Fruit fly (Drosophila melanogaster) whole organism, embryonic: ENCODE data around the gene MSAmiP.
A peak's percentile ranks its signal among the peaks of the same experiment; 100 is the strongest.

Experiments used
- Atf-2 ChIP-seq: fragments of 200-800 bp; sonication (Bioruptor generic); optimal IDR thresholded peaks from 2 replicates; lab custom pipeline; 2016; ENCODE audit warnings: missing biosample characterization, missing genetic modification characterization
- Bteb2 ChIP-seq: fragments of 200-800 bp; sonication (Bioruptor generic); optimal IDR thresholded peaks from 2 replicates; lab custom pipeline; 2016; ENCODE audit warnings: missing biosample characterization, missing genetic modification characterization
- CG10147 ChIP-seq: fragments of 200-800 bp; sonication (Bioruptor generic); optimal IDR thresholded peaks from 2 replicates; lab custom pipeline; 2019; ENCODE audit warnings: missing biosample characterization, mild to moderate bottlenecking, missing genetic modification characterization, moderate library complexity
- CG10274 ChIP-seq: fragments of 200-800 bp; sonication (Bioruptor generic); optimal IDR thresholded peaks from 3 replicates; lab custom pipeline; 2017; ENCODE audit warnings: missing biosample characterization, mild to moderate bottlenecking, missing genetic modification characterization
- CG13894 ChIP-seq: fragments of 200-800 bp; sonication (Bioruptor generic); optimal IDR thresholded peaks from 3 replicates; lab custom pipeline; 2018; ENCODE audit warnings: missing biosample characterization, mild to moderate bottlenecking, missing genetic modification characterization, moderate library complexity
- CG16779 ChIP-seq: fragments of 200-800 bp; sonication (Bioruptor generic); IDR thresholded peaks from 2 replicates; pipeline ENCODE4 v1.3.6; 2022; ENCODE audit warnings: missing biosample characterization, missing genetic modification characterization
- CG16813 ChIP-seq: fragments of 200-800 bp; sonication (Bioruptor generic); IDR thresholded peaks from 3 replicates; pipeline ENCODE4 v1.3.6; 2022; ENCODE audit warnings: missing biosample characterization, missing genetic modification characterization; ENCODE audit not compliant: partially characterized antibody
- CG17328 ChIP-seq: fragments of 200-800 bp; sonication (Bioruptor generic); IDR thresholded peaks from 2 replicates; pipeline ENCODE4 v1.3.6; 2022; ENCODE audit warnings: missing biosample characterization, missing genetic modification characterization
- CG2116 ChIP-seq: fragments of 200-800 bp; sonication (Bioruptor generic); optimal IDR thresholded peaks from 3 replicates; lab custom pipeline; 2018; ENCODE audit warnings: missing biosample characterization, mild to moderate bottlenecking, missing genetic modification characterization
- CG31365 ChIP-seq: fragments of 200-800 bp; sonication (Bioruptor generic); optimal IDR thresholded peaks from 2 replicates; lab custom pipeline; 2018; ENCODE audit warnings: missing biosample characterization, mild to moderate bottlenecking, missing genetic modification characterization
- CG3847 ChIP-seq: fragments of 200-800 bp; sonication (Bioruptor generic); IDR thresholded peaks from 2 replicates; pipeline ENCODE4 v1.3.6; 2022; ENCODE audit warnings: missing biosample characterization, missing genetic modification characterization
- CG4282 ChIP-seq: fragments of 200-800 bp; sonication (Bioruptor generic); optimal IDR thresholded peaks from 2 replicates; lab custom pipeline; 2016; ENCODE audit warnings: missing biosample characterization, missing genetic modification characterization
- CG4617 ChIP-seq: fragments of 200-800 bp; sonication (Bioruptor generic); optimal IDR thresholded peaks from 3 replicates; lab custom pipeline; 2016; ENCODE audit warnings: missing biosample characterization, missing genetic modification characterization, borderline replicate concordance
- CG6272 ChIP-seq: fragments of 200-800 bp; sonication (Bioruptor generic); IDR thresholded peaks from 2 replicates; pipeline ENCODE4 v1.3.6; 2022; ENCODE audit warnings: missing biosample characterization, missing genetic modification characterization
- CG7372 ChIP-seq: fragments of 200-800 bp; sonication (Bioruptor generic); IDR thresholded peaks from 2 replicates; pipeline ENCODE4 v1.3.6; 2022; ENCODE audit warnings: missing biosample characterization, missing genetic modification characterization
- CG7928 ChIP-seq: fragments of 200-800 bp; sonication (Bioruptor generic); optimal IDR thresholded peaks from 2 replicates; lab custom pipeline; 2017; ENCODE audit warnings: missing biosample characterization, mild to moderate bottlenecking, missing genetic modification characterization
- CG8388 ChIP-seq: fragments of 200-800 bp; sonication (Bioruptor generic); optimal IDR thresholded peaks from 2 replicates; lab custom pipeline; 2019; ENCODE audit warnings: missing biosample characterization, mild to moderate bottlenecking, missing genetic modification characterization, moderate library complexity
- Dad ChIP-seq: fragments of 200-800 bp; sonication (Bioruptor generic); optimal IDR thresholded peaks from 3 replicates; lab custom pipeline; 2016; ENCODE audit warnings: missing biosample characterization, missing genetic modification characterization
- Dbx ChIP-seq: fragments of 200-800 bp; sonication (Bioruptor generic); IDR thresholded peaks from 3 replicates; pipeline ENCODE4 v1.3.6; 2022; ENCODE audit warnings: missing biosample characterization, missing genetic modification characterization
- Doc2 ChIP-seq: fragments of 200-800 bp; sonication (Bioruptor generic); IDR thresholded peaks from 2 replicates; pipeline ENCODE4 v1.3.6; 2022; ENCODE audit warnings: missing biosample characterization, missing genetic modification characterization
- Dp ChIP-seq: fragments of 200-800 bp; sonication (Bioruptor generic); optimal IDR thresholded peaks from 2 replicates; lab custom pipeline; 2018; ENCODE audit warnings: missing biosample characterization, mild to moderate bottlenecking, missing genetic modification characterization, moderate library complexity
- ERR ChIP-seq: fragments of 200-800 bp; sonication (Bioruptor generic); optimal IDR thresholded peaks from 2 replicates; lab custom pipeline; 2016; ENCODE audit warnings: missing biosample characterization, missing genetic modification characterization
- Hey ChIP-seq: fragments of 200-800 bp; sonication (Bioruptor generic); optimal IDR thresholded peaks from 3 replicates; lab custom pipeline; 2018; ENCODE audit warnings: missing biosample characterization, mild to moderate bottlenecking, missing genetic modification characterization
- Max ChIP-seq: fragments of 200-800 bp; sonication (Bioruptor generic); optimal IDR thresholded peaks from 2 replicates; lab custom pipeline; 2016; ENCODE audit warnings: missing biosample characterization, mild to moderate bottlenecking, missing genetic modification characterization
- Med ChIP-seq: fragments of 200-800 bp; sonication (Bioruptor generic); peaks from one replicate; lab custom pipeline; 2016; ENCODE audit warnings: missing biosample characterization, missing genetic modification characterization, mild to moderate bottlenecking, inconsistent platforms, moderate library complexity
- NfI ChIP-seq: fragments of 200-800 bp; sonication (Bioruptor generic); optimal IDR thresholded peaks from 3 replicates; lab custom pipeline; 2018; ENCODE audit warnings: missing biosample characterization, mild to moderate bottlenecking, missing genetic modification characterization, moderate library complexity
- Rx ChIP-seq: fragments of 200-800 bp; sonication (Bioruptor generic); IDR thresholded peaks from 2 replicates; pipeline ENCODE4 v1.3.6; 2022; ENCODE audit warnings: missing biosample characterization, missing genetic modification characterization
- abd-A ChIP-seq: fragments of 200-800 bp; sonication (Bioruptor generic); optimal IDR thresholded peaks from 3 replicates; lab custom pipeline; 2019; ENCODE audit warnings: missing biosample characterization, mild to moderate bottlenecking, missing genetic modification characterization, moderate library complexity
- aop ChIP-seq: fragments of 200-800 bp; sonication (Bioruptor generic); IDR thresholded peaks from 2 replicates; pipeline ENCODE4 v1.3.6; 2022; ENCODE audit warnings: missing biosample characterization, missing genetic modification characterization
- bcd ChIP-seq: fragments of 200-800 bp; sonication (Bioruptor generic); optimal IDR thresholded peaks from 2 replicates; lab custom pipeline; 2017; ENCODE audit warnings: missing biosample characterization, mild to moderate bottlenecking, missing genetic modification characterization
- cato ChIP-seq: fragments of 200-800 bp; sonication (Bioruptor generic); optimal IDR thresholded peaks from 2 replicates; lab custom pipeline; 2016; ENCODE audit warnings: missing biosample characterization, missing genetic modification characterization, borderline replicate concordance
- caup ChIP-seq: fragments of 200-800 bp; sonication (Bioruptor generic); optimal IDR thresholded peaks from 3 replicates; lab custom pipeline; 2017; ENCODE audit warnings: missing biosample characterization, mild to moderate bottlenecking, missing genetic modification characterization, moderate library complexity; ENCODE audit not compliant: severe bottlenecking
- chif ChIP-seq, 2 experiments: fragments of 200-800 bp; sonication (Bioruptor generic); optimal IDR thresholded peaks; 3 replicates each; lab custom pipeline; 2016; ENCODE audit warnings: missing biosample characterization in 2 of 2, missing genetic modification characterization in 2 of 2
- dmrt99B ChIP-seq: fragments of 200-800 bp; sonication (Bioruptor generic); optimal IDR thresholded peaks from 2 replicates; lab custom pipeline; 2018; ENCODE audit warnings: missing biosample characterization, mild to moderate bottlenecking, missing genetic modification characterization, moderate library complexity
- ewg ChIP-seq: fragments of 200-800 bp; sonication (Bioruptor generic); optimal IDR thresholded peaks from 3 replicates; lab custom pipeline; 2017; ENCODE audit warnings: mild to moderate bottlenecking, missing biosample characterization, missing genetic modification reagents, missing genetic modification characterization
- fd96Cb ChIP-seq: fragments of 200-800 bp; sonication (Bioruptor generic); optimal IDR thresholded peaks from 2 replicates; lab custom pipeline; 2018; ENCODE audit warnings: missing biosample characterization, mild to moderate bottlenecking, missing genetic modification characterization, moderate library complexity
- gce ChIP-seq: fragments of 200-800 bp; sonication (Bioruptor generic); IDR thresholded peaks from 3 replicates; pipeline ENCODE4 v1.3.6; 2022; ENCODE audit warnings: missing biosample characterization, missing genetic modification characterization
- h ChIP-seq: fragments of >200 bp; optimal IDR thresholded peaks from 2 replicates; lab custom pipeline; 2017
- hkb ChIP-seq, 2 experiments: fragments of 200-800 bp in 1 of 2; fragments of >200 bp in 1 of 2; sonication (Bioruptor generic) in 1 of 2; IDR thresholded peaks in 1 of 2; optimal IDR thresholded peaks in 1 of 2; 2 replicates each; pipeline versions ENCODE4 v1.3.6 to Lab custom; 2017 to 2022; ENCODE audit warnings: missing biosample characterization in 1 of 2, missing genetic modification characterization in 1 of 2
- lola ChIP-seq, 3 experiments: fragments of >200 bp in 2 of 3; fragments of 200-800 bp in 1 of 3; sonication (Bioruptor generic) in 1 of 3; optimal IDR thresholded peaks; 2 replicates each; lab custom pipeline; 2017 to 2019; ENCODE audit warnings: missing biosample characterization in 3 of 3, missing genetic modification characterization in 3 of 3, mild to moderate bottlenecking in 1 of 3, moderate library complexity in 1 of 3
- nau ChIP-seq: fragments of 200-800 bp; sonication (Bioruptor generic); optimal IDR thresholded peaks from 3 replicates; lab custom pipeline; 2017; ENCODE audit warnings: missing biosample characterization, mild to moderate bottlenecking, missing genetic modification characterization, missing genetic modification reagents
- pho ChIP-seq: fragments of 200-800 bp; sonication (Bioruptor generic); optimal IDR thresholded peaks from 2 replicates; lab custom pipeline; 2016; ENCODE audit warnings: missing biosample characterization, missing genetic modification characterization
- pros ChIP-seq: fragments of 200-800 bp; sonication (Bioruptor generic); optimal IDR thresholded peaks from 3 replicates; lab custom pipeline; 2019; ENCODE audit warnings: missing biosample characterization, mild to moderate bottlenecking, missing genetic modification characterization, moderate library complexity
- slbo ChIP-seq: fragments of 200-800 bp; sonication (Bioruptor generic); IDR thresholded peaks from 2 replicates; pipeline ENCODE4 v1.3.6; 2022; ENCODE audit warnings: missing biosample characterization, missing genetic modification characterization
- slou ChIP-seq: fragments of 200-800 bp; sonication (Bioruptor generic); optimal IDR thresholded peaks from 3 replicates; lab custom pipeline; 2016; ENCODE audit warnings: missing biosample characterization, missing genetic modification characterization
- sna ChIP-seq: fragments of 200-800 bp; sonication (Bioruptor generic); IDR thresholded peaks from 2 replicates; pipeline ENCODE4 v1.3.6; 2022; ENCODE audit warnings: missing biosample characterization, missing genetic modification characterization; ENCODE audit not compliant: partially characterized antibody
- trh ChIP-seq: fragments of 200-800 bp; sonication (Bioruptor generic); optimal IDR thresholded peaks from 2 replicates; lab custom pipeline; 2016; ENCODE audit warnings: missing biosample characterization, missing genetic modification characterization
- z ChIP-seq: fragments of 200-800 bp; sonication (Bioruptor generic); IDR thresholded peaks from 3 replicates; pipeline ENCODE4 v1.3.6; 2022; ENCODE audit warnings: missing biosample characterization, missing genetic modification characterization

MSAmiP gene

DNA sequence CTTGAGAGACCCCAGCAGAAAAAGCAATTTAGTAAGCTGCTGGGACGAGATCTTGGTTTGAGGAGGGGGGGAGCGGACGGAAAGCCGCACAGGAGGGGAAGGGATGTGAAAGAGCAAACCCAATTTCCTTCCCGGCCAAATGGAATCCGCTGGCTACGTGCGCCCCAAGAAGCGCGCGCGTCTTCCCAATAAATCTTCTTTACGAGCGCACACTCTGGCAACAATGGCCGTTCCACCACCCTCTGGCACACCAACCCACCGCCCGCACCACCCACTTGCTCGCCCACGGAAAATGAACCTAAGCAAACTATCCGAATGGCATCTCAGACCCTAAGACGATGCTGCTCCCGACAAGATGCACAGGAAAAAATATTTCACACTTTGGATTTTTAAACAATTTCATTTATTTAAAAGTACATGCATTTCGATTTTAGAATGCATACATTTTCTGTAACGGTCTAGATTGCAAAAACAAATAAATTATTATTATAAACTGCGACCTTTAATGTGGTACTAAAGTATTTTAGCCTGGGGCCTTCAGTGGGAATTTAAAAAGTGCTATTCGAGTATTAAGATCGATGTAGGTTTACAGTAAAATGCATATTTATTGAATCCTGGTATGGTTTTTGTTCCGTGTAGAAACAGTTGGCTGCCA is 102.0 kb downstream of the MSAmiP start (continued):
- TF ChIP-seq hkb (optimal IDR thresholded peaks at IDR 0.05; lab: Kevin White, UChicago) (no peak), hkb (GFP tag; IDR thresholded peaks at IDR 0.05; lab: Robert Waterston, UW) (no peak), gce (GFP tag; lab: Robert Waterston, UW) (no peak), Hey (tag; lab: Kevin White, UChicago) (no peak), chif (GFP tag; optimal IDR thresholded peaks at IDR 0.05; lab: Kevin White, UChicago) (peak; percentile 26 to 45), CG10274 (GFP tag; lab: Kevin White, UChicago) (peak; percentile 4), cato (GFP tag; lab: Kevin White, UChicago) (peak; percentile 2), NfI (GFP tag; lab: Kevin White, UChicago) (peak; percentile 46), CG17328 (GFP tag; lab: Robert Waterston, UW) (no peak), Dbx (GFP tag; lab: Robert Waterston, UW) (peak; percentile 42; the same call in 1 of the 3 replicates), Dad (GFP tag; lab: Kevin White, UChicago) (peak; percentile 6), trh (GFP tag; lab: Kevin White, UChicago) (no peak), aop (no peak), ERR (GFP tag; lab: Kevin White, UChicago) (no peak), CG8388 (GFP tag; lab: Kevin White, UChicago) (peak; percentile 47), Rx (GFP tag; lab: Robert Waterston, UW) (peak; percentile 16; the same call in 1 of the 2 replicates), CG3847 (peak; percentile 40; the same call in 1 of the 2 replicates), CG6272 (no peak), CG2116 (GFP tag; lab: Kevin White, UChicago) (peak; percentile 16), bcd (GFP tag; lab: Kevin White, UChicago) (peak; percentile 66), CG4282 (no peak), sna (GFP tag; lab: Robert Waterston, UW) (no peak), Med (peak; percentile 81), nau (GFP tag; lab: Kevin White, UChicago) (peak; percentile 20), CG7928 (GFP tag; lab: Kevin White, UChicago) (no peak), CG31365 (tag; lab: Kevin White, UChicago) (no peak), CG16813 (GFP tag; lab: Robert Waterston, UW) (no peak), CG13894 (no peak), slou (GFP tag; lab: Kevin White, UChicago) (no peak), Max (GFP tag; lab: Kevin White, UChicago) (peak; percentile 20), slbo (GFP tag; lab: Robert Waterston, UW) (peak; percentile 54), h (no peak), pho (GFP tag; lab: Kevin White, UChicago) (peak; percentile 20), Dp (GFP tag; lab: Kevin White, UChicago) (no peak), Atf-2 (GFP tag; lab: Kevin White, UChicago) (no peak), Doc2 (no peak), fd96Cb (tag; lab: Kevin White, UChicago) (peak; percentile 67), pros (GFP tag; lab: Kevin White, UChicago) (no peak), CG4617 (GFP tag; lab: Kevin White, UChicago) (no peak), caup (GFP tag; lab: Kevin White, UChicago) (peak; percentile 64), z (GFP tag; lab: Robert Waterston, UW) (no peak), lola (GFP tag; optimal IDR thresholded peaks at IDR 0.05; lab: Kevin White, UChicago) (peak in 1 of 3 experiments; percentile 58), CG16779 (GFP tag; lab: Robert Waterston, UW) (no peak), abd-A (tag; lab: Kevin White, UChicago) (peak; percentile 99), CG7372 (GFP tag; lab: Robert Waterston, UW) (no peak), dmrt99B (tag; lab: Kevin White, UChicago) (peak; percentile 76), CG10147 (GFP tag; lab: Kevin White, UChicago) (peak; percentile 68), ewg (GFP tag; lab: Kevin White, UChicago) (peak; percentile 44), Bteb2 (no peak)
